Worm (Caenorhabditis elegans) whole organism, L4 larva: ENCODE measurements around the gene B0507.8.

ENCODE experiments used
- F49E8.2 ChIP-seq: sonication (generic microtip); optimal IDR thresholded peaks from 2 replicates; lab custom pipeline; 2016; ENCODE audit warnings: missing compliant biosample characterization, mild to moderate bottlenecking, missing genetic modification characterization, borderline replicate concordance
- T20F7.1 ChIP-seq: fragments of 200-800 bp; sonication (Bioruptor generic); optimal IDR thresholded peaks from 2 replicates; lab custom pipeline; 2018; ENCODE audit warnings: mild to moderate bottlenecking, missing genetic modification characterization, missing compliant biosample characterization
- T26A8.4 ChIP-seq: fragments of 200-800 bp; sonication (Bioruptor generic); IDR thresholded peaks from 2 replicates; pipeline ENCODE4 v1.3.6; 2022; ENCODE audit warnings: missing genetic modification characterization, missing compliant biosample characterization
- Y48G9A.11 ChIP-seq: fragments of 200-800 bp; sonication (Bioruptor generic); IDR thresholded peaks from 2 replicates; pipeline ENCODE4 v1.3.6; 2022; ENCODE audit warnings: missing genetic modification reagents, missing genetic modification characterization, missing compliant biosample characterization
- Y75B8A.6 ChIP-seq: fragments of 200-800 bp; sonication (Bioruptor generic); IDR thresholded peaks from 2 replicates; pipeline ENCODE4 v1.3.6; 2022; ENCODE audit warnings: missing genetic modification reagents, missing genetic modification characterization, missing compliant biosample characterization
- ZK337.2 ChIP-seq: fragments of 200-800 bp; sonication (Bioruptor generic); IDR thresholded peaks from 2 replicates; pipeline ENCODE4 v1.3.6; 2022; ENCODE audit warnings: missing genetic modification reagents, missing genetic modification characterization, missing compliant biosample characterization
- aha-1 ChIP-seq: fragments of 150-350 bp; peaks from one replicate; lab custom pipeline; 2014; ENCODE audit warnings: missing biosample characterization, missing genetic modification characterization
- ceh-44 ChIP-seq: fragments of 200-800 bp; sonication (Bioruptor generic); IDR thresholded peaks from 2 replicates; pipeline ENCODE4 v1.3.6; 2022; ENCODE audit warnings: missing genetic modification reagents, missing genetic modification characterization, missing compliant biosample characterization
- ctbp-1 ChIP-seq: fragments of 200-800 bp; sonication (Bioruptor generic); IDR thresholded peaks from 2 replicates; pipeline ENCODE4 v1.3.6; 2022; ENCODE audit warnings: missing genetic modification reagents, missing genetic modification characterization, missing compliant biosample characterization
- daf-12 ChIP-seq: fragments of 150-350 bp; optimal IDR thresholded peaks from 2 replicates; lab custom pipeline; 2014; ENCODE audit warnings: missing biosample characterization, missing genetic modification reagents, missing genetic modification characterization
- daf-16 ChIP-seq, 3 experiments: sonication (generic microtip); optimal IDR thresholded peaks; 2 replicates each; lab custom pipeline; 2016 to 2017; ENCODE audit warnings: missing genetic modification characterization in 3 of 3, missing genetic modification reagents in 3 of 3, mild to moderate bottlenecking in 2 of 3, missing compliant biosample characterization in 2 of 3, missing biosample characterization in 1 of 3, moderate library complexity in 1 of 3
- daf-19 ChIP-seq: fragments of 200-800 bp; sonication (Bioruptor generic); conservative IDR thresholded peaks from 2 replicates; pipeline ENCODE4 v1.3.6; 2022; ENCODE audit warnings: missing genetic modification characterization, missing compliant biosample characterization
- dmd-6 ChIP-seq: fragments of 200-800 bp; sonication (Bioruptor generic); IDR thresholded peaks from 2 replicates; pipeline ENCODE4 v1.3.6; 2022; ENCODE audit warnings: missing genetic modification reagents, missing genetic modification characterization, missing compliant biosample characterization
- dmd-8 ChIP-seq: fragments of 200-800 bp; sonication (Bioruptor generic); IDR thresholded peaks from 2 replicates; pipeline ENCODE4 v1.3.6; 2022; ENCODE audit warnings: missing genetic modification characterization, missing compliant biosample characterization
- dpl-1 ChIP-seq: fragments of 150-350 bp; optimal IDR thresholded peaks from 2 replicates; lab custom pipeline; 2014; ENCODE audit warnings: missing biosample characterization, missing genetic modification reagents, missing genetic modification characterization
- dve-1 ChIP-seq: sonication (generic microtip); optimal IDR thresholded peaks from 2 replicates; lab custom pipeline; 2017; ENCODE audit warnings: antibody characterized with exemption, mild to moderate bottlenecking, missing genetic modification characterization, missing compliant biosample characterization; ENCODE audit not compliant: insufficient read depth
- egl-27 ChIP-seq: sonication (generic microtip); optimal IDR thresholded peaks from 3 replicates; lab custom pipeline; 2017; ENCODE audit warnings: missing biosample characterization, missing genetic modification reagents, missing genetic modification characterization
- fos-1 ChIP-seq: fragments of 150-350 bp; optimal IDR thresholded peaks from 2 replicates; lab custom pipeline; 2014; ENCODE audit warnings: missing biosample characterization, missing genetic modification characterization
- gei-8 ChIP-seq: fragments of 200-800 bp; sonication (Bioruptor generic); optimal IDR thresholded peaks from 2 replicates; lab custom pipeline; 2018; ENCODE audit warnings: mild to moderate bottlenecking, missing genetic modification characterization, missing compliant biosample characterization
- hlh-11 ChIP-seq: fragments of 200-800 bp; sonication (Bioruptor generic); optimal IDR thresholded peaks from 2 replicates; lab custom pipeline; 2018; ENCODE audit warnings: mild to moderate bottlenecking, missing genetic modification characterization, missing compliant biosample characterization
- hmg-1.1 ChIP-seq: fragments of 200-800 bp; sonication (Bioruptor generic); IDR thresholded peaks from 2 replicates; pipeline ENCODE4 v1.3.6; 2022; ENCODE audit warnings: missing genetic modification reagents, missing genetic modification characterization, missing compliant biosample characterization
- lim-7 ChIP-seq: fragments of 200-800 bp; sonication (Bioruptor generic); IDR thresholded peaks from 2 replicates; pipeline ENCODE4 v1.3.6; 2022; ENCODE audit warnings: missing genetic modification characterization, missing compliant biosample characterization
- lin-13 ChIP-seq: fragments of 150-350 bp; optimal IDR thresholded peaks from 2 replicates; lab custom pipeline; 2014; ENCODE audit warnings: missing biosample characterization, missing genetic modification reagents, missing genetic modification characterization
- lir-3 ChIP-seq: sonication (generic microtip); optimal IDR thresholded peaks from 2 replicates; lab custom pipeline; 2016; ENCODE audit warnings: mild to moderate bottlenecking, missing genetic modification characterization, missing compliant biosample characterization
- madf-5 ChIP-seq, 2 experiments: fragments of 200-800 bp; sonication (Bioruptor generic); IDR thresholded peaks; 2 replicates each; pipeline ENCODE4 v1.3.6; 2022; ENCODE audit warnings: missing compliant biosample characterization in 2 of 2, missing genetic modification characterization in 2 of 2
- mdt-29 ChIP-seq: fragments of 200-800 bp; sonication (Bioruptor generic); IDR thresholded peaks from 2 replicates; pipeline ENCODE4 v1.3.6; 2022; ENCODE audit warnings: missing genetic modification reagents, missing genetic modification characterization, missing compliant biosample characterization
- mes-2 ChIP-seq: sonication (generic microtip); optimal IDR thresholded peaks from 2 replicates; lab custom pipeline; 2016; ENCODE audit warnings: missing genotype, mild to moderate bottlenecking, missing genetic modification characterization, missing compliant biosample characterization; ENCODE audit not compliant: poor library complexity, severe bottlenecking
- nhr-10 ChIP-seq: fragments of 150-350 bp; optimal IDR thresholded peaks from 2 replicates; lab custom pipeline; 2014; ENCODE audit warnings: missing biosample characterization, missing genetic modification characterization
- nhr-111 ChIP-seq: fragments of 200-800 bp; sonication (Bioruptor generic); optimal IDR thresholded peaks from 2 replicates; lab custom pipeline; 2018; ENCODE audit warnings: mild to moderate bottlenecking, missing genetic modification characterization, missing compliant biosample characterization
- nhr-25 ChIP-seq: sonication (generic microtip); optimal IDR thresholded peaks from 2 replicates; lab custom pipeline; 2017; ENCODE audit warnings: missing genetic modification characterization, mild to moderate bottlenecking, missing compliant biosample characterization, antibody characterized with exemption, moderate library complexity, borderline replicate concordance; ENCODE audit not compliant: insufficient read depth
- nhr-28 ChIP-seq: fragments of 150-350 bp; optimal IDR thresholded peaks from 2 replicates; lab custom pipeline; 2014; ENCODE audit warnings: missing biosample characterization, missing genetic modification characterization
- nhr-41 ChIP-seq: fragments of 200-800 bp; sonication (Bioruptor generic); IDR thresholded peaks from 2 replicates; pipeline ENCODE4 v1.3.6; 2022; ENCODE audit warnings: missing genetic modification reagents, missing genetic modification characterization, missing compliant biosample characterization
- nhr-42 ChIP-seq: fragments of 200-800 bp; sonication (Bioruptor generic); IDR thresholded peaks from 2 replicates; pipeline ENCODE4 v1.3.6; 2022; ENCODE audit warnings: missing genetic modification characterization, missing compliant biosample characterization
- nhr-48 ChIP-seq: sonication (generic microtip); optimal IDR thresholded peaks from 2 replicates; lab custom pipeline; 2016; ENCODE audit warnings: mild to moderate bottlenecking, missing genetic modification characterization, missing compliant biosample characterization
- pqm-1 ChIP-seq: sonication (generic microtip); optimal IDR thresholded peaks from 2 replicates; lab custom pipeline; 2017; ENCODE audit warnings: missing biosample characterization, missing genetic modification characterization
- rbr-2 ChIP-seq: sonication (generic microtip); optimal IDR thresholded peaks from 2 replicates; lab custom pipeline; 2016; ENCODE audit warnings: missing genotype, missing genetic modification characterization, missing compliant biosample characterization
- saeg-2 ChIP-seq: fragments of 200-800 bp; sonication (Bioruptor generic); IDR thresholded peaks from 2 replicates; pipeline ENCODE4 v1.3.6; 2022; ENCODE audit warnings: missing genetic modification reagents, missing genetic modification characterization, missing compliant biosample characterization
- sdz-12 ChIP-seq: fragments of 200-800 bp; sonication (Bioruptor generic); optimal IDR thresholded peaks from 2 replicates; lab custom pipeline; 2018; ENCODE audit warnings: mild to moderate bottlenecking, missing genetic modification characterization, missing compliant biosample characterization
- set-16 ChIP-seq: fragments of 200-800 bp; sonication (Bioruptor generic); IDR thresholded peaks from 2 replicates; pipeline ENCODE4 v1.3.6; 2022; ENCODE audit warnings: missing genetic modification reagents, missing genetic modification characterization, missing compliant biosample characterization
- unc-130 ChIP-seq: sonication (generic microtip); optimal IDR thresholded peaks from 2 replicates; lab custom pipeline; 2016; ENCODE audit warnings: missing genetic modification reagents, missing genetic modification characterization, missing compliant biosample characterization
- unc-62 ChIP-seq, 3 experiments: fragments of 150-350 bp in 1 of 3; sonication (generic microtip); optimal IDR thresholded peaks in 2 of 3; peaks in 1 of 3; 1 replicate in 1 of 3; 2 replicates in 2 of 3; lab custom pipeline; 2014 to 2017; ENCODE audit warnings: missing biosample characterization in 3 of 3, missing genetic modification characterization in 3 of 3, missing genetic modification reagents in 3 of 3, missing genotype in 1 of 3
- vab-7 ChIP-seq: fragments of 200-800 bp; sonication (Bioruptor generic); IDR thresholded peaks from 2 replicates; pipeline ENCODE4 v1.3.6; 2022; ENCODE audit warnings: missing genetic modification reagents, missing genetic modification characterization, missing compliant biosample characterization
- zip-2 ChIP-seq: fragments of 150-350 bp; optimal IDR thresholded peaks from 2 replicates; lab custom pipeline; 2014; ENCODE audit warnings: missing biosample characterization, missing genetic modification characterization
- ztf-11 ChIP-seq: fragments of 150-350 bp; optimal IDR thresholded peaks from 2 replicates; lab custom pipeline; 2014; ENCODE audit warnings: missing biosample characterization, missing genetic modification characterization

The B0507.8 gene

ce11 chrV:8785526-8785925, 22.8 kb upstream of the B0507.8 start (continued):
- TF ChIP-seq dmd-6 (peak; percentile 18; the same call in 1 of the 2 replicates), madf-5 (GFP tag; IDR thresholded peaks at IDR 0.05; lab: Robert Waterston, UW) (no peak)

ce11 chrV:8784485-8784884, 21.7 kb upstream of the B0507.8 start:
- TF ChIP-seq daf-19 (GFP tag; lab: Robert Waterston, UW): no peak
- no peak for TF ChIP-seq ZK337.2 (GFP tag; lab: Robert Waterston, UW)
- no peak for TF ChIP-seq Y75B8A.6 (GFP tag; lab: Robert Waterston, UW)
- no peak for TF ChIP-seq nhr-10 (tag; lab: Kevin White, UChicago)
- no peak for TF ChIP-seq gei-8 (GFP tag; lab: Kevin White, UChicago)
- TF ChIP-seq vab-7: no peak
- TF ChIP-seq T20F7.1: no peak
- peak; percentile 37; the same call in 1 of the 2 replicates for TF ChIP-seq lim-7
- TF ChIP-seq set-16 (GFP tag; lab: Robert Waterston, UW): peak; percentile 13; the same call in 1 of the 2 replicates
- TF ChIP-seq Y48G9A.11 (GFP tag; lab: Robert Waterston, UW): no peak
- TF ChIP-seq mes-2 (tag; lab: Kevin White, UChicago): no peak
- TF ChIP-seq nhr-48 (tag; lab: Kevin White, UChicago): no peak
- TF ChIP-seq lin-13 (GFP tag; lab: Kevin White, UChicago): no peak
- TF ChIP-seq unc-130 (GFP tag; lab: Kevin White, UChicago): no peak
- TF ChIP-seq sdz-12 (GFP tag; lab: Kevin White, UChicago): no peak
- TF ChIP-seq daf-12 (tag; lab: Kevin White, UChicago): no peak
- TF ChIP-seq hlh-11: no peak
- TF ChIP-seq, all 104 proteins: peak for 2

ce11 chrV:8782112-8782511, 19.4 kb upstream of the B0507.8 start:
- TF ChIP-seq aha-1 (tag; lab: Kevin White, UChicago): peak; percentile 64
- TF ChIP-seq nhr-111 (GFP tag; lab: Kevin White, UChicago): no peak
- TF ChIP-seq zip-2: no peak
- peak in 1 of 2 experiments; percentile 96 for TF ChIP-seq unc-62 (GFP tag; optimal IDR thresholded peaks at IDR 0.05 in 1 of 2; lab: Kevin White, UChicago)
- TF ChIP-seq unc-62 (tag; optimal IDR thresholded peaks at IDR 0.05; lab: Kevin White, UChicago): no peak
- TF ChIP-seq rbr-2 (tag; lab: Kevin White, UChicago): no peak
- TF ChIP-seq dmd-8 (GFP tag; lab: Robert Waterston, UW): no peak
- peak; percentile 44 for TF ChIP-seq mes-2 (tag; lab: Kevin White, UChicago)
- TF ChIP-seq T20F7.1: no peak
- TF ChIP-seq nhr-41 (GFP tag; lab: Robert Waterston, UW): no peak
- TF ChIP-seq lim-7: no peak

- TF ChIP-seq nhr-28 (peak; percentile 88), T20F7.1 (no peak), Y48G9A.11 (GFP tag; lab: Robert Waterston, UW) (no peak), egl-27 (tag; lab: Kevin White, UChicago) (no peak), F49E8.2 (tag; lab: Kevin White, UChicago) (no peak), dve-1 (tag; lab: Kevin White, UChicago) (peak; percentile 18), nhr-42 (no peak), lir-3 (no peak), pqm-1 (peak; percentile 68), dpl-1 (GFP tag; lab: Kevin White, UChicago) (no peak), ceh-44 (GFP tag; lab: Robert Waterston, UW) (no peak), nhr-25 (tag; lab: Kevin White, UChicago) (no peak), hmg-1.1 (GFP tag; lab: Robert Waterston, UW) (no peak), saeg-2 (GFP tag; lab: Robert Waterston, UW) (no peak), ctbp-1 (no peak), nhr-111 (GFP tag; lab: Kevin White, UChicago) (no peak), ztf-11 (tag; lab: Kevin White, UChicago) (no peak), T26A8.4 (GFP tag; lab: Robert Waterston, UW) (no peak), fos-1 (tag; lab: Kevin White, UChicago) (no peak), daf-16 (GFP tag; optimal IDR thresholded peaks at IDR 0.05; lab: Kevin White, UChicago) (no peak), daf-16 (tag; optimal IDR thresholded peaks at IDR 0.05; lab: Kevin White, UChicago) (peak; percentile 35), lin-13 (GFP tag; lab: Kevin White, UChicago) (no peak), ZK337.2 (GFP tag; lab: Robert Waterston, UW) (no peak), mdt-29 (GFP tag; lab: Robert Waterston, UW) (no peak), nhr-41 (GFP tag; lab: Robert Waterston, UW) (no peak), unc-130 (GFP tag; lab: Kevin White, UChicago) (no peak)
Observed at ce11 chrV:8781164-8781563, 18.4 kb upstream of the B0507.8 start.
